Fruit fly (Drosophila melanogaster): Measurements from ENCODE around the gene CG14024.

DNA sequence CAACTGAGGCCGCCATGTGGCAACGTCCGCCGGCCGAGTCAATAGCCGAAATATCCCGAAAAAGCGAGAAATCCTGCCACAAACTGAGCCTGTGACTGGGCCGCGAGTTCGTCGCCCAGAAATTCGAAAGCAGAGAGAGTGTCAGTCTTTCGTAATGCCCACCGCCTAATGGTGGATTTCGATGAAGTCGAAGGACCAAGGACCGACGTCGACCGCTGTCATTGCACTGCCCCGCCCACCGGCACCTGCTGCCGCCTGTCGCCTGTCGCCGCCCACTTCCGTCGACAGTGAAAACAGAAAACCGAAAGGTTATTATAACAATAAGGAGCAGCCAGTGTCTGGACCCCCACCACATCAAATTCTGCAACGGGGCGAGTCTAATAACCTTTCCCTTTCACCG lies 28.1 kb downstream of the CG14024 start:
- TF ChIP-seq EcR (GFP tag; optimal IDR thresholded peaks at IDR 0.05), result no peak
- TF ChIP-seq Dll (optimal IDR thresholded peaks at IDR 0.05), result no peak
